Fruit fly (Drosophila melanogaster): ENCODE results near the gene CG10375.

dm6 chr3R:23787632-23787960 lies 20.1 kb downstream of the CG10375 start:
- no peak for TF ChIP-seq CG32006 (GFP tag; optimal IDR thresholded peaks at IDR 0.05)
- TF ChIP-seq Lpt (GFP tag; optimal IDR thresholded peaks at IDR 0.05), result no peak
- no peak for TF ChIP-seq CG16779 (tag; optimal IDR thresholded peaks at IDR 0.05)
- TF ChIP-seq Sox14 (GFP tag; optimal IDR thresholded peaks at IDR 0.05), result no peak
- TF ChIP-seq CG4318 (GFP tag; optimal IDR thresholded peaks at IDR 0.05), result no peak
- no peak for TF ChIP-seq CG6276 (GFP tag; optimal IDR thresholded peaks at IDR 0.05)
- TF ChIP-seq CG9139 (GFP tag; optimal IDR thresholded peaks at IDR 0.05), result peak; percentile 7
- TF ChIP-seq salr (GFP tag; optimal IDR thresholded peaks at IDR 0.05), result no peak
- TF ChIP-seq spab (GFP tag; optimal IDR thresholded peaks at IDR 0.05), result no peak
- TF ChIP-seq CG10669 (GFP tag; optimal IDR thresholded peaks at IDR 0.05), result no peak
